Fruit fly (Drosophila melanogaster): ENCODE data around the gene Sfp24F.

Gene Sfp24F

DNA sequence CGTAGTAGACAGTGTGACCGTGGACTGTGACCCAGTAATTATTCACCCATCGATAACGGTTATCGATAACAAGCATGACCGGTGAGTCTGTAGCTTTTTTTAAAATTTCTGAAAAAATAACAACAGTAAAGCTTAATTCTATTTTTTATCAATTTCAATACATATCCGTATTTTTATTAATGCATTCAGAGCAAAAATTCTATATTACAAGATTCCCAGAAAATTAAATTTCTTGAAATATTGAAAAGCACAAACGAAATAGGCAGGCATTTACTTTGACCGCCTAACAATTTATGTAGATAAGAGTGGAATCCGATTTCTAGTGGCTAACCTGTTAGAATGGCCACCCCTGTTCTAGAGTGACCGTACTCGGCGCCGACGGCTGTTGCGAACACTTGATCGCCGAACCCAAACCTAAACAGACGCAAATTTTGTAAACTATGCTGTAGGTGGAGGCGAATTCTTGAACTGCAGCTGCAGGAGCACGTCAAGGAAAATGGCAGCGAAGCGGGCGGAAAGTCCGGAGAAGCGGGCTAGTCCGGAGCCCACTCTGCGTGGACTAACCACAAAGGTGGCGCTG, 47.9 kb downstream of the Sfp24F start, which contains the start of gene CG3652 (continued):
- TF ChIP-seq org-1 (GFP tag; optimal IDR thresholded peaks at IDR 0.05): no peak
- TF ChIP-seq Bteb2 (GFP tag; optimal IDR thresholded peaks at IDR 0.05): peak; percentile 14
- 0 out of 2 replicates have a peak, but pooled peaks have one; percentile 8 for TF ChIP-seq CG32772 (GFP tag; IDR thresholded peaks at IDR 0.05)
- no peak for TF ChIP-seq sob (GFP tag; IDR thresholded peaks at IDR 0.05)
- 0 out of 3 replicates have a peak, but pooled peaks have one; percentile 14 for TF ChIP-seq Opbp (GFP tag; IDR thresholded peaks at IDR 0.05; ENCODE audit: partially characterized antibody)
- no peak for TF ChIP-seq CG12071 (GFP tag; optimal IDR thresholded peaks at IDR 0.05)
- no peak for TF ChIP-seq gro (GFP tag; optimal IDR thresholded peaks at IDR 0.05)
- peak; percentile 31 for TF ChIP-seq CG17829 (tag; optimal IDR thresholded peaks at IDR 0.05)
- TF ChIP-seq disco-r (GFP tag; optimal IDR thresholded peaks at IDR 0.05): no peak
- TF ChIP-seq CG13624 (GFP tag; optimal IDR thresholded peaks at IDR 0.05): no peak
- TF ChIP-seq prd (optimal IDR thresholded peaks at IDR 0.05): no peak
- TF ChIP-seq prd (GFP tag; IDR thresholded peaks at IDR 0.05): peak; percentile 38; the same call in 1 of the 3 replicates

Data from whole organism, embryonic.